Worm (Caenorhabditis elegans) whole organism, mixed stage, embryonic: ENCODE measurements around the gene T01H3.2.

Source experiments
- ceh-39 ChIP-seq: fragments of 150-350 bp; optimal IDR thresholded peaks from 2 replicates; lab custom pipeline; 2014; ENCODE audit warnings: missing biosample characterization, missing genetic modification characterization
- elt-1 ChIP-seq: sonication (generic microtip); optimal IDR thresholded peaks from 2 replicates; lab custom pipeline; 2017; ENCODE audit warnings: missing genetic modification characterization, mild to moderate bottlenecking, missing compliant biosample characterization, antibody characterized with exemption, moderate library complexity, borderline replicate concordance; ENCODE audit not compliant: insufficient read depth
- lsy-2 ChIP-seq: fragments of 150-350 bp; optimal IDR thresholded peaks from 2 replicates; lab custom pipeline; 2014; ENCODE audit warnings: missing biosample characterization, missing genetic modification characterization
- nhr-28 ChIP-seq: fragments of 150-350 bp; optimal IDR thresholded peaks from 2 replicates; lab custom pipeline; 2014; ENCODE audit warnings: missing biosample characterization, missing genetic modification characterization
- unc-39 ChIP-seq: fragments of 150-350 bp; optimal IDR thresholded peaks from 2 replicates; lab custom pipeline; 2014; ENCODE audit warnings: missing biosample characterization, missing genetic modification characterization
- unc-62 ChIP-seq: fragments of 150-350 bp; optimal IDR thresholded peaks from 2 replicates; lab custom pipeline; 2014; ENCODE audit warnings: missing biosample characterization, missing genetic modification reagents, missing genetic modification characterization

ce11 chrII:7870632-7871031 is 7.2 kb downstream of the T01H3.2 start:
- TF ChIP-seq unc-39 (tag; lab: Kevin White, UChicago) (no peak), lsy-2 (tag; lab: Kevin White, UChicago) (peak; percentile 93), ceh-39 (tag; lab: Kevin White, UChicago) (no peak), unc-62 (GFP tag; lab: Kevin White, UChicago) (no peak), elt-1 (tag; lab: Kevin White, UChicago) (no peak), nhr-28 (tag; lab: Kevin White, UChicago) (no peak)
